Worm (Caenorhabditis elegans) whole organism, midembryonic: ENCODE results near the gene srx-60.

Experiments
- T22C8.4 ChIP-seq: fragments of 200-800 bp; sonication (Bioruptor generic); IDR thresholded peaks from 2 replicates; pipeline ENCODE4 v1.3.6; 2022; ENCODE audit warnings: missing genetic modification characterization, missing compliant biosample characterization
- cog-1 ChIP-seq: sonication (generic microtip); optimal IDR thresholded peaks from 2 replicates; lab custom pipeline; 2016; ENCODE audit warnings: missing genetic modification characterization, missing compliant biosample characterization
- flt-1 ChIP-seq: fragments of 200-800 bp; sonication (Bioruptor generic); IDR thresholded peaks from 2 replicates; pipeline ENCODE4 v1.3.6; 2022; ENCODE audit warnings: missing genetic modification characterization, missing compliant biosample characterization
- med-1 ChIP-seq: sonication (generic microtip); optimal IDR thresholded peaks from 2 replicates; lab custom pipeline; 2017; ENCODE audit warnings: missing genetic modification characterization, mild to moderate bottlenecking, missing compliant biosample characterization, antibody characterized with exemption, missing genetic modification reagents; ENCODE audit not compliant: insufficient read depth
- tab-1 ChIP-seq: fragments of 200-800 bp; sonication (Bioruptor generic); IDR thresholded peaks from 2 replicates; pipeline ENCODE4 v1.3.6; 2022; ENCODE audit warnings: missing genetic modification characterization, missing compliant biosample characterization
- ztf-23 ChIP-seq: fragments of 200-800 bp; sonication (Bioruptor generic); IDR thresholded peaks from 2 replicates; pipeline ENCODE4 v1.3.6; 2022; ENCODE audit warnings: missing genetic modification reagents, missing genetic modification characterization, missing compliant biosample characterization

DNA sequence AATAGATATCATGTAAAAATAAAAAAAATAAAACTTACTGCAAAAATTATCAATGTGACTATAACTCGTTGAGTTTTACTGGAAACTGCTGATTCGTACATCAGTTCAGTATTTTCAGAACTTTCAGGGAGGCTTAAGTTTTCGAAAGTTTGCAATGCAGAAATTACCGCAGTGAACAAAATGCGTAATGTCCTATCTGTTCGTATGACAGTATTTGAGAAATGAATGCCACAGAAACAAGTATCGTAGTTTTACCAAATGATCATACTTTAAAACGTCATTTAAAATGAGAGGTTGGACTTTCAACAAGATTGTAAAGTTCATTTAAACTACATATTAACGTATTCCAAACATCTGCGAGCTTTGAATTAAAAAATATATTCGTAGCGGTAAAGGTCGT lies 44.0 kb upstream of the srx-60 start, which contains the start of gene C03G6.21:
- no peak for TF ChIP-seq tab-1 (GFP tag; lab: Robert Waterston, UW)
- no peak for TF ChIP-seq flt-1 (GFP tag; lab: Robert Waterston, UW)
- TF ChIP-seq med-1 (GFP tag; lab: Kevin White, UChicago) = no peak
- TF ChIP-seq T22C8.4 = no peak
- TF ChIP-seq ztf-23 (GFP tag; lab: Robert Waterston, UW) = no peak
- TF ChIP-seq cog-1 (tag; lab: Kevin White, UChicago) = no peak
